Fruit fly (Drosophila melanogaster): Measurements from ENCODE around the gene UQCR-14L.
A peak's percentile ranks its signal among the peaks of the same experiment; 100 is the strongest.

UQCR-14L gene

DNA sequence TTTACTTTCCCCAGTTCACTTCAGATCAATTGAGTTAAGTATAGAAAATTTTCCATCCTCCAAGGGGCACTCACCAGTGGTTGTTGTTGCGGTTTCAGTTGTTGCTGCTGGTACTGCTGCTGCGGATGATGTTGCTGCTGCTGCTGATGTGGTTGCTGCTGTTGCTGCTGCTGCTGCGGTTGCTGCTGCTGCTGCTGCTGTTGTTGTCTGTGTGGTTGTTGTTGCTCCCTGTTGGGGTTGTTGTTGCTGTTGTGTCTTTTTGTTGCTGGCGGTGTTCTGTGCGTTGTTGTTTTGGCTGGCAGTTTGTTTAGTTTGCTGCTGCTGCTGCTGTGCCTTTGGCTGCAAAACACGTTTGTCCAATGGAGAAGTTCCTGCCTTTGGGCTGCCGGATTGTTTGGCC is 31.6 kb downstream of the UQCR-14L start:
- TF ChIP-seq CG32121 (GFP tag; IDR thresholded peaks at IDR 0.05) (no peak), rn (GFP tag; IDR thresholded peaks at IDR 0.05) (no peak), EcR (GFP tag; optimal IDR thresholded peaks at IDR 0.05) (peak; percentile 16), CG13204 (GFP tag; optimal IDR thresholded peaks at IDR 0.05) (peak; percentile 72), CG34367 (tag; optimal IDR thresholded peaks at IDR 0.05) (no peak)

DNA sequence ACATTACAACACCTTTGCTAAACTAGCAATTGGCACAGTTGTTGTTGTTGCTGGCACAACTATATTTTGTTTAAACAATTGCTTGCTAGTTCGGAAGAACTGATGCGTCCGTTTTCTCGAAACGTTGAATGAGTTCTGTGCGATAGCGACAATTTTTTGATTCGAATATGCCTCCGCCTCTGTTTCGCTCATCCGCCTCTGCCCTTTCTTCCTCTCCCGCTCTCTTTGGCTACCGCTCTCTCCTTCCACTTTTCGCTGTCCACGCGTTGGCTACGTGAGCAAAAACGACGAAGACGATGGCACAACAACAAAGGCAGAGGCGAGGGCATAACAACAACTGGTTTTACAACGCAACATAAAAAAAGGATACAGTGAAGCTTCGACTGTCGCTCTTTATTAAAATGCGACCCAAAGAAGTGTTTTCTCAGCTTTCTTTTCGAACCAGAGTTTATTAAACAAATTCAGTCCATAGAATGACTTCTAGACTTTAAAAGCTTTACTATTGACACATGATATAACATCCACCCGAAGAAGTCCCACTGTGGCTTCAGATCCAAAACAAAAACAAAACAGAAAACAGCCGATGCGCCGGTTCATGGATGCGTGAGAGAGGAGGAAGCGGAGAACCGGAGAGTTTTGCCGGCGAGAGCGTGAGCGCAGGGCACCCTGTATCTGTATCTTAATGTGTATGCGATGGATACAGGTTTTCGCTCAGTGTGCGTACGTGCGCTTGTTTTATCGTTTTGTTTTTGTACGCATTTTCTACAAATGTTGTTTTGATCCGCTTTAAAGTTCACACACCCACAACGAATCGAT is 32.5 kb downstream of the UQCR-14L start:
- TF ChIP-seq CG15710 (tag; optimal IDR thresholded peaks at IDR 0.05): peak; percentile 100
- peak; percentile 100 for TF ChIP-seq CG13204 (GFP tag; optimal IDR thresholded peaks at IDR 0.05)
- no peak for TF ChIP-seq CG12605 (GFP tag; IDR thresholded peaks at IDR 0.05)
- TF ChIP-seq CG17806 (tag; optimal IDR thresholded peaks at IDR 0.05): peak; percentile 100
- peak; percentile 100 for TF ChIP-seq Snoo (tag; optimal IDR thresholded peaks at IDR 0.05)
- TF ChIP-seq Pif1B (GFP tag; optimal IDR thresholded peaks at IDR 0.05): peak; percentile 100
- TF ChIP-seq EcR (GFP tag; optimal IDR thresholded peaks at IDR 0.05): peak; percentile 97
- TF ChIP-seq fd96Ca (GFP tag; IDR thresholded peaks at IDR 0.05): no peak
- peak; percentile 100 for TF ChIP-seq gl (tag; optimal IDR thresholded peaks at IDR 0.05)
- TF ChIP-seq CG14655 (GFP tag; optimal IDR thresholded peaks at IDR 0.05): peak; percentile 100
- TF ChIP-seq CG4496 (GFP tag; IDR thresholded peaks at IDR 0.05): no peak
- TF ChIP-seq Ets98B (GFP tag; IDR thresholded peaks at IDR 0.05): no peak
- TF ChIP-seq CG32121 (GFP tag; IDR thresholded peaks at IDR 0.05): no peak
- peak; percentile 100 for TF ChIP-seq CG8301 (tag; optimal IDR thresholded peaks at IDR 0.05)
- TF ChIP-seq Pif1A (GFP tag; optimal IDR thresholded peaks at IDR 0.05): peak; percentile 100
- TF ChIP-seq CG8159 (tag; optimal IDR thresholded peaks at IDR 0.05): peak; percentile 100
- TF ChIP-seq D1 (tag; optimal IDR thresholded peaks at IDR 0.05): peak; percentile 100
- TF ChIP-seq CG34367 (tag; optimal IDR thresholded peaks at IDR 0.05): peak; percentile 100
- no peak for TF ChIP-seq rn (GFP tag; IDR thresholded peaks at IDR 0.05)
- peak; percentile 100 for TF ChIP-seq CG9948 (tag; optimal IDR thresholded peaks at IDR 0.05)
- TF ChIP-seq CG10348 (GFP tag; IDR thresholded peaks at IDR 0.05): no peak

DNA sequence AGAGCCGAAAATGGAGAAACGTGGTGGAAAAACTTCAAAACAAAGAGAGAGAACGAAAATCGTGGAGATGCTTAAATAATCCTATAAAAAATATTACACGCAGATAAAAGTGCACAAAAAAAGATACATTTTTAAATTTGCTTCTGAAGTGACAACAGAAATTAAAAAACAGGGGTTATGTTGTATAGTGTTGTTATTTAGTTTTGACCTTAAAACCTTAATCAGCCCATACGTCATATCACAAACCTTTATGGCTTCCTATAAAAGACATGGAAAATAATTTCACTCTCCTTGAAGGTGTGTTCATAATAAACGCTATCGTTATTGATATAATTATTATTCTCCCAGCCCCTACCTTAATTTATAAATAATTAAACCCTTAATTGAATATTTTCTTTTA is 33.3 kb downstream of the UQCR-14L start:
- TF ChIP-seq CG12605 (GFP tag; IDR thresholded peaks at IDR 0.05) (no peak), Snoo (tag; optimal IDR thresholded peaks at IDR 0.05) (peak; percentile 15), gl (tag; optimal IDR thresholded peaks at IDR 0.05) (no peak), CG32121 (GFP tag; IDR thresholded peaks at IDR 0.05) (no peak), CG15710 (tag; optimal IDR thresholded peaks at IDR 0.05) (peak; percentile 18), CG10348 (GFP tag; IDR thresholded peaks at IDR 0.05) (no peak), CG14655 (GFP tag; optimal IDR thresholded peaks at IDR 0.05) (no peak), CG17806 (tag; optimal IDR thresholded peaks at IDR 0.05) (peak; percentile 22), CG34367 (tag; optimal IDR thresholded peaks at IDR 0.05) (no peak), Pif1A (GFP tag; optimal IDR thresholded peaks at IDR 0.05) (peak; percentile 29), CG8159 (tag; optimal IDR thresholded peaks at IDR 0.05) (peak; percentile 4), CG9948 (tag; optimal IDR thresholded peaks at IDR 0.05) (peak; percentile 22), CG4496 (GFP tag; IDR thresholded peaks at IDR 0.05) (no peak), CG13204 (GFP tag; optimal IDR thresholded peaks at IDR 0.05) (no peak), EcR (GFP tag; optimal IDR thresholded peaks at IDR 0.05) (no peak), D1 (tag; optimal IDR thresholded peaks at IDR 0.05) (peak; percentile 8), rn (GFP tag; IDR thresholded peaks at IDR 0.05) (no peak), Ets98B (GFP tag; IDR thresholded peaks at IDR 0.05) (no peak), Pif1B (GFP tag; optimal IDR thresholded peaks at IDR 0.05) (no peak), fd96Ca (GFP tag; IDR thresholded peaks at IDR 0.05) (no peak), CG8301 (tag; optimal IDR thresholded peaks at IDR 0.05) (no peak)

DNA sequence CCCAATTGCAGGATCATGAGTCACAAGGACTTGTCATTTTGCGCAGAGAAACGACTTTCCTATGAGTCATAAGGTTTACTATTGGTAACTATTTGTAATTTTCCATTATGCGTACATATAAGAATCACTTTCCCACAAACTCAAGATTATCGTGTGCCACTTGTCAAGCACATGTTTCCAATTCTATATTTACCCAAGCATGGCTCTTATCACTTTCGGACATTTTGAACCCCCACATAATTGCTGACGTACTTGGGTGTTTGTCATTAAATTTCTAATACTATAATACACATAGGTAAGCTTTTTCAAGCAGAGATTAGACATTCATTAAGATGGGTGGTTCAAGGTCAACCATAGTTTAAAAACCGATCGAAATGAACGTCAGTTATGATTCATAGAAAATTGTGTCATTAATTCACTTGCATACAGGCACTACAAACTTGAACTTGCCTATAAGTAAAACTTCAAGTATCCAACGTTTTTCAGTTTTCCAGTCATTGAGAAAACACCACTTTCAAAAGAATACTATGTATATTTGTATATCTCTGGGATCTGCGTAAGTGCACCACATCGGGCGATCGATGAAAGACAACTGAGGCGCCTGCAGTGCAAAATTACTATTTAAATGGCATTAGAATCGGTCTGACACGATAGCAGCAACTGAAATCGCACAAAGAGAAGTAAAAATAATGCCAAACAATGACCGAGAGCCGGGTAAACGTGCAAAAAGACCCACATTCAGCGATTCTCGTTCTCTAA is 34.0 kb downstream of the UQCR-14L start:
- TF ChIP-seq gl (tag; optimal IDR thresholded peaks at IDR 0.05) (no peak), CG8301 (tag; optimal IDR thresholded peaks at IDR 0.05) (no peak), CG12605 (GFP tag; IDR thresholded peaks at IDR 0.05) (no peak), CG14655 (GFP tag; optimal IDR thresholded peaks at IDR 0.05) (no peak), rn (GFP tag; IDR thresholded peaks at IDR 0.05) (no peak)

DNA sequence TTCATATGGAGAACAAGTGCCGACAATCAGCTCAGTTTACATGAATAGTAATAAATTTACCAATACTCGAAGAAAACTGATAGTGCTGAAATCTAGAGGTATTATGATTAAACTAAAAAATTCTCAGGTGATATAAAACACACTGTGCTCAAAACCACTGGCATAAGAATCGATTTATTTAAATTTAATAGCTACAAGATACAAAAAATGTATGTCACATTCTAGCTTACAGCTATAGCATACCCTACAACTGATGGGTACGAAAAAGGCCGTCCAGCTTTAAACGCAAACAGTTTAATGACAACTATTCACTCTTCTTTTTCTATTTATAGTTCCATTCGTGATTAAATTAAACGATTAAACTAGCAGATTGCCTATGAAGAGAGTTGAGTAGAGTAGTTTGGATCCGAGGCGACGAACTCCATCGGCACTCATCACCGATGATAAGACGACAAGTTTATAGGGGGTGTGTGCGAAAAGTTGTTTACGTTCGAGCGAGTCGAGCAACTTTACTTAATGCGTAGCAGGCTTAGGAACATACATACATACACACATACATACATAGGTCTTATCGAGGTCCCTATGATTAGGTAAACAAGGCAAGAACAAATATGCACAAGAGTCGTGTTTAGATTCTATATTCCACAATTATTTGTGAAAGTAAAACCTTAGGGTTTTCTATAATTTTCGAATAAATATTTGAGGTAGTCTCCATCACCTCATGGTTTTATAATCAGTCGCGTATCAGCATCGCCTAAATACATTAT is 35.1 kb downstream of the UQCR-14L start:
- peak; percentile 76 for TF ChIP-seq CG17806 (tag; optimal IDR thresholded peaks at IDR 0.05)
- TF ChIP-seq CG32121 (GFP tag; IDR thresholded peaks at IDR 0.05): peak; percentile 89
- TF ChIP-seq CG34367 (tag; optimal IDR thresholded peaks at IDR 0.05): peak; percentile 78
- peak; percentile 8 for TF ChIP-seq Pif1B (GFP tag; optimal IDR thresholded peaks at IDR 0.05)
- TF ChIP-seq EcR (GFP tag; optimal IDR thresholded peaks at IDR 0.05): peak; percentile 60
- TF ChIP-seq Ets98B (GFP tag; IDR thresholded peaks at IDR 0.05): peak; percentile 93
- TF ChIP-seq CG10348 (GFP tag; IDR thresholded peaks at IDR 0.05): peak; percentile 68
- peak; percentile 86 for TF ChIP-seq CG8301 (tag; optimal IDR thresholded peaks at IDR 0.05)
- TF ChIP-seq Snoo (tag; optimal IDR thresholded peaks at IDR 0.05): no peak
- TF ChIP-seq CG13204 (GFP tag; optimal IDR thresholded peaks at IDR 0.05): peak; percentile 19
- TF ChIP-seq CG4496 (GFP tag; IDR thresholded peaks at IDR 0.05): peak; percentile 93
- peak; percentile 13 for TF ChIP-seq gl (tag; optimal IDR thresholded peaks at IDR 0.05)
- peak; percentile 24 for TF ChIP-seq D1 (tag; optimal IDR thresholded peaks at IDR 0.05)
- peak; percentile 89 for TF ChIP-seq CG14655 (GFP tag; optimal IDR thresholded peaks at IDR 0.05)
- TF ChIP-seq CG15710 (tag; optimal IDR thresholded peaks at IDR 0.05): peak; percentile 82
- peak; percentile 71 for TF ChIP-seq Pif1A (GFP tag; optimal IDR thresholded peaks at IDR 0.05)
- TF ChIP-seq CG8159 (tag; optimal IDR thresholded peaks at IDR 0.05): peak; percentile 80
- TF ChIP-seq fd96Ca (GFP tag; IDR thresholded peaks at IDR 0.05): peak; percentile 81
- peak; percentile 77 for TF ChIP-seq CG9948 (tag; optimal IDR thresholded peaks at IDR 0.05)
- peak; percentile 77 for TF ChIP-seq rn (GFP tag; IDR thresholded peaks at IDR 0.05)
- peak; percentile 83 for TF ChIP-seq CG12605 (GFP tag; IDR thresholded peaks at IDR 0.05)

Measured in whole organism, pupa.